Fruit fly (Drosophila melanogaster): ENCODE results near the gene CG34043.

The CG34043 gene

dm6 chr2L:10237725-10238446 is 42.8 kb downstream of the CG34043 start, which contains the start of gene mthl15 (continued):
- TF ChIP-seq CG2889 (GFP tag; IDR thresholded peaks at IDR 0.05) (no peak), cg (GFP tag; optimal IDR thresholded peaks at IDR 0.05) (peak; percentile 68), H15 (GFP tag; IDR thresholded peaks at IDR 0.05) (no peak), zfh1 (GFP tag; IDR thresholded peaks at IDR 0.05) (no peak), CG34224 (GFP tag; IDR thresholded peaks at IDR 0.05; ENCODE audit: partially characterized antibody) (no peak), fu2 (GFP tag; optimal IDR thresholded peaks at IDR 0.05) (no peak), CG15479 (GFP tag; optimal IDR thresholded peaks at IDR 0.05) (peak; percentile 69), CG8765 (GFP tag; IDR thresholded peaks at IDR 0.05) (no peak), CG13894 (tag; optimal IDR thresholded peaks at IDR 0.05) (no peak), Abd-B (GFP tag; optimal IDR thresholded peaks at IDR 0.05) (no peak), CG17328 (GFP tag; IDR thresholded peaks at IDR 0.05) (0 out of 2 replicates have a peak, but pooled peaks have one; percentile 29), gcm (GFP tag; optimal IDR thresholded peaks at IDR 0.05) (peak; percentile 21), CG1233 (GFP tag; optimal IDR thresholded peaks at IDR 0.05) (no peak), CG16815 (GFP tag; optimal IDR thresholded peaks at IDR 0.05) (no peak), Meics (GFP tag; optimal IDR thresholded peaks at IDR 0.05) (peak; percentile 87), CG7987 (GFP tag; optimal IDR thresholded peaks at IDR 0.05) (peak; percentile 33), CG5180 (GFP tag; optimal IDR thresholded peaks at IDR 0.05) (no peak), HLHmδ (GFP tag; optimal IDR thresholded peaks at IDR 0.05) (no peak), YL-1 (GFP tag; optimal IDR thresholded peaks at IDR 0.05) (no peak), tio (GFP tag; optimal IDR thresholded peaks at IDR 0.05) (no peak), Eip74EF (GFP tag; optimal IDR thresholded peaks at IDR 0.05) (no peak), sens (GFP tag) (peak; percentile 64), CG6765 (GFP tag; optimal IDR thresholded peaks at IDR 0.05) (peak; percentile 34), pum (GFP tag; optimal IDR thresholded peaks at IDR 0.05) (no peak), mirr (GFP tag; optimal IDR thresholded peaks at IDR 0.05) (peak; percentile 95), CG10267 (tag; optimal IDR thresholded peaks at IDR 0.05) (no peak), CG6683 (GFP tag; optimal IDR thresholded peaks at IDR 0.05) (no peak), CG31365 (tag; optimal IDR thresholded peaks at IDR 0.05) (no peak), Ravus (GFP tag; IDR thresholded peaks at IDR 0.05) (no peak), hth (optimal IDR thresholded peaks at IDR 0.05) (no peak), CG7271 (tag; optimal IDR thresholded peaks at IDR 0.05) (no peak), onecut (GFP tag; IDR thresholded peaks at IDR 0.05) (no peak), CG12236 (GFP tag; optimal IDR thresholded peaks at IDR 0.05) (no peak), salm (tag; optimal IDR thresholded peaks at IDR 0.05) (peak; percentile 29), MBD-R2 (GFP tag; IDR thresholded peaks at IDR 0.05) (no peak), gcm2 (GFP tag; optimal IDR thresholded peaks at IDR 0.05) (no peak), psq (GFP tag; optimal IDR thresholded peaks at IDR 0.05) (no peak), wdn (GFP tag; IDR thresholded peaks at IDR 0.05) (no peak), sens-2 (GFP tag; IDR thresholded peaks at IDR 0.05) (no peak), CG12299 (tag; optimal IDR thresholded peaks at IDR 0.05) (peak; percentile 5), Hr51 (GFP tag; optimal IDR thresholded peaks at IDR 0.05) (no peak), al (GFP tag; IDR thresholded peaks at IDR 0.05) (no peak), ap (GFP tag; IDR thresholded peaks at IDR 0.05) (no peak), HmgD (GFP tag; optimal IDR thresholded peaks at IDR 0.05) (no peak), Oaz (GFP tag; IDR thresholded peaks at IDR 0.05) (no peak), Atf6 (GFP tag; IDR thresholded peaks at IDR 0.05) (peak; percentile 41; the same call in 1 of the 2 replicates), z (GFP tag; IDR thresholded peaks at IDR 0.05) (no peak), seq (GFP tag; IDR thresholded peaks at IDR 0.05) (no peak), CG15696 (tag; optimal IDR thresholded peaks at IDR 0.05) (peak; percentile 34), trem (tag; optimal IDR thresholded peaks at IDR 0.05) (no peak)
